Worm (Caenorhabditis elegans): Measurements from ENCODE around the gene osgn-1.

- TF ChIP-seq W03F9.2 (tag; optimal IDR thresholded peaks at IDR 0.05) (no peak), him-1 (tag; optimal IDR thresholded peaks at IDR 0.05) (no peak), dao-5 (tag; optimal IDR thresholded peaks at IDR 0.05) (no peak)
These were observed 9.1 kb downstream of the osgn-1 start for ce11 chrIV:4216099-4216894.
